Worm (Caenorhabditis elegans) whole organism, L3 larva: ENCODE results near the gene F23F1.6.
A peak's percentile ranks its signal among the peaks of the same experiment; 100 is the strongest.

Source experiments
- R02D3.7 ChIP-seq: fragments of 150-350 bp; optimal IDR thresholded peaks from 2 replicates; lab custom pipeline; 2014; ENCODE audit warnings: missing biosample characterization, missing genetic modification characterization
- ZK546.5 ChIP-seq: sonication (generic microtip); optimal IDR thresholded peaks from 2 replicates; lab custom pipeline; 2017; ENCODE audit warnings: missing biosample characterization, missing genetic modification characterization
- aly-2 ChIP-seq: fragments of 150-350 bp; optimal IDR thresholded peaks from 2 replicates; lab custom pipeline; 2014; ENCODE audit warnings: missing biosample characterization, missing genetic modification characterization
- ama-1 ChIP-seq: fragments of 150-350 bp; optimal IDR thresholded peaks from 2 replicates; lab custom pipeline; 2018
- ceh-16 ChIP-seq: sonication (generic microtip); optimal IDR thresholded peaks from 2 replicates; lab custom pipeline; 2017; ENCODE audit warnings: missing biosample characterization, missing genetic modification characterization
- ceh-28 ChIP-seq: fragments of 150-350 bp; optimal IDR thresholded peaks from 2 replicates; lab custom pipeline; 2014; ENCODE audit warnings: missing biosample characterization, missing genetic modification reagents, missing genetic modification characterization
- ceh-82 ChIP-seq: fragments of 150-350 bp; optimal IDR thresholded peaks from 2 replicates; lab custom pipeline; 2014; ENCODE audit warnings: missing biosample characterization, missing genetic modification characterization
- ceh-9 ChIP-seq: sonication (generic microtip); optimal IDR thresholded peaks from 2 replicates; lab custom pipeline; 2018; ENCODE audit warnings: missing biosample characterization, missing genetic modification characterization
- daf-12 ChIP-seq: fragments of 150-350 bp; optimal IDR thresholded peaks from 2 replicates; lab custom pipeline; 2014; ENCODE audit warnings: missing biosample characterization, missing genetic modification reagents, missing genetic modification characterization
- egl-27 ChIP-seq: sonication (generic microtip); optimal IDR thresholded peaks from 4 replicates; lab custom pipeline; 2017; ENCODE audit warnings: missing biosample characterization, missing genetic modification reagents, missing genetic modification characterization
- egl-5 ChIP-seq: fragments of 150-350 bp; optimal IDR thresholded peaks from 2 replicates; lab custom pipeline; 2017; ENCODE audit warnings: missing biosample characterization, missing genetic modification reagents, missing genetic modification characterization, inconsistent platforms
- elt-1 ChIP-seq: fragments of 150-350 bp; optimal IDR thresholded peaks from 2 replicates; lab custom pipeline; 2014; ENCODE audit warnings: missing biosample characterization, missing genetic modification characterization
- elt-2 ChIP-seq: sonication (generic microtip); optimal IDR thresholded peaks from 2 replicates; lab custom pipeline; 2016; ENCODE audit warnings: missing genetic modification reagents, mild to moderate bottlenecking, missing genetic modification characterization, missing compliant biosample characterization
- fkh-10 ChIP-seq: sonication (generic microtip); optimal IDR thresholded peaks from 2 replicates; lab custom pipeline; 2017; ENCODE audit warnings: missing biosample characterization, missing genetic modification reagents, missing genetic modification characterization
- fkh-2 ChIP-seq: fragments of 150-350 bp; optimal IDR thresholded peaks from 2 replicates; lab custom pipeline; 2014; ENCODE audit warnings: missing biosample characterization, missing genetic modification reagents, missing genetic modification characterization
- fos-1 ChIP-seq: fragments of 150-350 bp; optimal IDR thresholded peaks from 2 replicates; lab custom pipeline; 2014; ENCODE audit warnings: missing biosample characterization, missing genetic modification characterization
- hmg-11 ChIP-seq: sonication (generic microtip); optimal IDR thresholded peaks from 2 replicates; lab custom pipeline; 2016; ENCODE audit warnings: missing genetic modification characterization, missing compliant biosample characterization
- jun-1 ChIP-seq: fragments of 150-350 bp; optimal IDR thresholded peaks from 2 replicates; lab custom pipeline; 2014; ENCODE audit warnings: missing biosample characterization, missing genetic modification reagents, missing genetic modification characterization
- lin-15B ChIP-seq: fragments of 150-350 bp; optimal IDR thresholded peaks from 2 replicates; lab custom pipeline; 2014; ENCODE audit warnings: missing biosample characterization, missing genetic modification characterization
- lin-39 ChIP-seq: fragments of 150-350 bp; optimal IDR thresholded peaks from 2 replicates; lab custom pipeline; 2018; ENCODE audit warnings: missing biosample characterization, missing genetic modification reagents, missing genetic modification characterization
- lsy-12 ChIP-seq: sonication (generic microtip); optimal IDR thresholded peaks from 2 replicates; lab custom pipeline; 2016; ENCODE audit warnings: mild to moderate bottlenecking, missing genetic modification characterization, missing compliant biosample characterization
- mdl-1 ChIP-seq: fragments of 150-350 bp; optimal IDR thresholded peaks from 2 replicates; lab custom pipeline; 2014; ENCODE audit warnings: missing biosample characterization, missing genetic modification characterization
- nhr-11 ChIP-seq: fragments of 150-350 bp; optimal IDR thresholded peaks from 2 replicates; lab custom pipeline; 2014; ENCODE audit warnings: missing biosample characterization, missing genetic modification characterization
- nhr-12 ChIP-seq: fragments of 150-350 bp; optimal IDR thresholded peaks from 2 replicates; lab custom pipeline; 2014; ENCODE audit warnings: missing biosample characterization, missing genetic modification characterization
- nhr-23 ChIP-seq: fragments of 150-350 bp; optimal IDR thresholded peaks from 2 replicates; lab custom pipeline; 2014; ENCODE audit warnings: missing biosample characterization, missing genetic modification reagents, missing genetic modification characterization
- nhr-237 ChIP-seq: fragments of 150-350 bp; optimal IDR thresholded peaks from 2 replicates; lab custom pipeline; 2014; ENCODE audit warnings: missing biosample characterization, missing genetic modification characterization
- nhr-25 ChIP-seq: sonication (generic microtip); optimal IDR thresholded peaks from 2 replicates; lab custom pipeline; 2017; ENCODE audit warnings: missing biosample characterization, missing genetic modification characterization
- nhr-28 ChIP-seq: fragments of 150-350 bp; optimal IDR thresholded peaks from 2 replicates; lab custom pipeline; 2014; ENCODE audit warnings: missing biosample characterization, missing genetic modification characterization
- nhr-43 ChIP-seq: sonication (generic microtip); optimal IDR thresholded peaks from 2 replicates; lab custom pipeline; 2016; ENCODE audit warnings: mild to moderate bottlenecking, missing genetic modification characterization, missing compliant biosample characterization; ENCODE audit not compliant: poor library complexity, severe bottlenecking
- nhr-76 ChIP-seq: fragments of 150-350 bp; sonication (generic microtip); optimal IDR thresholded peaks from 5 replicates; lab custom pipeline; 2014; ENCODE audit warnings: missing biosample characterization, missing genetic modification characterization
- nhr-77 ChIP-seq: fragments of 150-350 bp; optimal IDR thresholded peaks from 2 replicates; lab custom pipeline; 2014; ENCODE audit warnings: missing biosample characterization, missing genetic modification characterization
- pqm-1 ChIP-seq: fragments of 150-350 bp; optimal IDR thresholded peaks from 2 replicates; lab custom pipeline; 2017; ENCODE audit warnings: missing biosample characterization, missing genetic modification characterization, inconsistent platforms
- sea-2 ChIP-seq: fragments of 150-350 bp; sonication (generic microtip); optimal IDR thresholded peaks from 4 replicates; lab custom pipeline; 2014; ENCODE audit warnings: missing biosample characterization, missing genetic modification reagents, missing genetic modification characterization
- snpc-4 ChIP-seq: fragments of 150-350 bp; optimal IDR thresholded peaks from 2 replicates; lab custom pipeline; 2014; ENCODE audit warnings: missing biosample characterization, missing genetic modification characterization
- unc-39 ChIP-seq: sonication (generic microtip); optimal IDR thresholded peaks from 4 replicates; lab custom pipeline; 2017; ENCODE audit warnings: missing biosample characterization, missing genetic modification characterization
- unc-62 ChIP-seq: fragments of 150-350 bp; sonication (generic microtip); optimal IDR thresholded peaks from 4 replicates; lab custom pipeline; 2014; ENCODE audit warnings: missing biosample characterization, missing genetic modification reagents, missing genetic modification characterization
- zag-1 ChIP-seq: fragments of 150-350 bp; optimal IDR thresholded peaks from 2 replicates; lab custom pipeline; 2014; ENCODE audit warnings: missing biosample characterization, missing genetic modification characterization
- ztf-4 ChIP-seq: fragments of 150-350 bp; optimal IDR thresholded peaks from 2 replicates; lab custom pipeline; 2014; ENCODE audit warnings: missing biosample characterization, missing genetic modification characterization

F23F1.6 gene

ce11 chrII:55204-55603 lies 18.1 kb upstream of the F23F1.6 start, which contains the start of gene tre-5:
Gene tre-5 (minus strand): TSS chrII:55304.
- TF ChIP-seq lin-39 (tag; lab: Kevin White, UChicago) (no peak), ama-1 (lab: Kevin White, UChicago) (no peak), snpc-4 (tag; lab: Kevin White, UChicago) (no peak), unc-39 (no peak), nhr-11 (tag; lab: Kevin White, UChicago) (no peak), jun-1 (no peak), nhr-23 (no peak), pqm-1 (no peak), ZK546.5 (tag; lab: Kevin White, UChicago) (no peak), elt-1 (tag; lab: Kevin White, UChicago) (no peak), lsy-12 (tag; lab: Kevin White, UChicago) (no peak), R02D3.7 (tag; lab: Kevin White, UChicago) (no peak), nhr-28 (tag; lab: Kevin White, UChicago) (no peak), daf-12 (tag; lab: Kevin White, UChicago) (no peak), egl-27 (tag; lab: Kevin White, UChicago) (no peak), elt-2 (tag; lab: Kevin White, UChicago) (no peak), unc-62 (GFP tag; lab: Kevin White, UChicago) (no peak)

- TF ChIP-seq lin-39 (tag; lab: Kevin White, UChicago) (no peak), lsy-12 (tag; lab: Kevin White, UChicago) (no peak), nhr-237 (tag; lab: Kevin White, UChicago) (no peak), nhr-77 (no peak), elt-1 (tag; lab: Kevin White, UChicago) (no peak), hmg-11 (no peak), ama-1 (lab: Kevin White, UChicago) (no peak), pqm-1 (no peak), nhr-76 (tag; lab: Kevin White, UChicago) (no peak), R02D3.7 (tag; lab: Kevin White, UChicago) (no peak), fos-1 (tag; lab: Kevin White, UChicago) (no peak), snpc-4 (tag; lab: Kevin White, UChicago) (no peak), ceh-9 (tag; lab: Kevin White, UChicago) (no peak), sea-2 (GFP tag; lab: Kevin White, UChicago) (no peak), elt-2 (tag; lab: Kevin White, UChicago) (no peak), nhr-11 (tag; lab: Kevin White, UChicago) (no peak), ceh-28 (tag; lab: Kevin White, UChicago) (no peak), ZK546.5 (tag; lab: Kevin White, UChicago) (no peak), zag-1 (no peak), fkh-2 (no peak)
Measured at ce11 chrII:51352-51751, 14.2 kb upstream of the F23F1.6 start, which contains the start of gene sptl-1. Gene sptl-1 (plus strand): TSS chrII:51652.

- TF ChIP-seq ztf-4 (tag; lab: Kevin White, UChicago), result no peak
- no peak for TF ChIP-seq ceh-16
- no peak for TF ChIP-seq fkh-2
- peak; percentile 44 for TF ChIP-seq elt-2 (tag; lab: Kevin White, UChicago)
- no peak for TF ChIP-seq lin-15B (tag; lab: Kevin White, UChicago)
- no peak for TF ChIP-seq ceh-82 (tag; lab: Kevin White, UChicago)
- TF ChIP-seq nhr-12, result no peak
- no peak for TF ChIP-seq nhr-43 (tag; lab: Kevin White, UChicago)
- no peak for TF ChIP-seq mdl-1 (tag; lab: Kevin White, UChicago)
- peak; percentile 61 for TF ChIP-seq pqm-1
- peak; percentile 19 for TF ChIP-seq ceh-28 (tag; lab: Kevin White, UChicago)
- no peak for TF ChIP-seq ama-1 (lab: Kevin White, UChicago)
Measured at ce11 chrII:50862-51261, 13.7 kb upstream of the F23F1.6 start.

ce11 chrII:47280-47679 lies 10.2 kb upstream of the F23F1.6 start, which contains the start of gene C23H3.5:
Gene C23H3.5 (plus strand): TSS chrII:47580.
- TF ChIP-seq nhr-12, result no peak
- TF ChIP-seq nhr-237 (tag; lab: Kevin White, UChicago), result no peak
- TF ChIP-seq fkh-10, result no peak
- TF ChIP-seq nhr-25, result no peak
- TF ChIP-seq nhr-76 (tag; lab: Kevin White, UChicago), result no peak
- TF ChIP-seq aly-2, result no peak
- no peak for TF ChIP-seq egl-5 (tag; lab: Kevin White, UChicago)
- no peak for TF ChIP-seq R02D3.7 (tag; lab: Kevin White, UChicago)
- TF ChIP-seq pqm-1, result no peak
